Fruit fly (Drosophila melanogaster) whole organism, prepupa: Measurements from ENCODE around the gene atms.

ENCODE experiments used
- Blimp-1 ChIP-seq: fragments of 200-800 bp; sonication (Bioruptor generic); optimal IDR thresholded peaks from 3 replicates; lab custom pipeline; 2017; ENCODE audit warnings: missing biosample characterization, missing genetic modification characterization, mild to moderate bottlenecking, moderate library complexity, missing genetic modification reagents
- CG10631 ChIP-seq: fragments of 200-800 bp; sonication (Bioruptor generic); optimal IDR thresholded peaks from 2 replicates; lab custom pipeline; 2016; ENCODE audit warnings: missing biosample characterization, missing genetic modification characterization
- CG11294 ChIP-seq: fragments of 200-800 bp; sonication (Bioruptor generic); IDR thresholded peaks from 2 replicates; pipeline ENCODE4 v1.3.6; 2022; ENCODE audit warnings: missing biosample characterization, missing genetic modification characterization
- CG11762 ChIP-seq: fragments of 200-800 bp; sonication (Bioruptor generic); optimal IDR thresholded peaks from 3 replicates; lab custom pipeline; 2016; ENCODE audit warnings: missing biosample characterization, missing genetic modification characterization; ENCODE audit not compliant: insufficient read depth
- CG15336 ChIP-seq: fragments of 200-800 bp; sonication (Bioruptor generic); IDR thresholded peaks from 2 replicates; pipeline ENCODE4 v1.3.6; 2022; ENCODE audit warnings: missing biosample characterization, missing genetic modification characterization
- CG1621 ChIP-seq: fragments of 200-800 bp; sonication (Bioruptor generic); optimal IDR thresholded peaks from 3 replicates; lab custom pipeline; 2018; ENCODE audit warnings: missing biosample characterization, mild to moderate bottlenecking, missing genetic modification characterization
- CG3032 ChIP-seq: fragments of 200-800 bp; optimal IDR thresholded peaks from 2 replicates; lab custom pipeline; 2019; ENCODE audit warnings: missing biosample characterization, mild to moderate bottlenecking, missing genetic modification characterization, moderate library complexity
- CG31627 ChIP-seq: fragments of 200-800 bp; sonication (Bioruptor generic); optimal IDR thresholded peaks from 3 replicates; lab custom pipeline; 2016; ENCODE audit warnings: missing biosample characterization, missing genetic modification characterization
- CG3919 ChIP-seq: fragments of 200-800 bp; sonication (Bioruptor generic); optimal IDR thresholded peaks from 3 replicates; lab custom pipeline; 2016; ENCODE audit warnings: missing biosample characterization, missing genetic modification characterization
- CG4318 ChIP-seq: fragments of 200-800 bp; sonication (Bioruptor generic); optimal IDR thresholded peaks from 3 replicates; lab custom pipeline; 2017; ENCODE audit warnings: missing biosample characterization, mild to moderate bottlenecking, missing genetic modification characterization
- CG6163 ChIP-seq: fragments of 200-800 bp; sonication (Bioruptor generic); IDR thresholded peaks from 3 replicates; pipeline ENCODE4 v1.3.6; 2022; ENCODE audit warnings: missing biosample characterization, missing genetic modification characterization
- CG6276 ChIP-seq: fragments of 200-800 bp; sonication (Bioruptor generic); optimal IDR thresholded peaks from 2 replicates; lab custom pipeline; 2017; ENCODE audit warnings: missing biosample characterization, mild to moderate bottlenecking, missing genetic modification characterization
- CG6792 ChIP-seq: fragments of 200-800 bp; sonication (Bioruptor generic); optimal IDR thresholded peaks from 3 replicates; lab custom pipeline; 2016; ENCODE audit warnings: missing biosample characterization, missing genetic modification characterization
- CG6808 ChIP-seq: fragments of 200-800 bp; sonication (Bioruptor generic); optimal IDR thresholded peaks from 3 replicates; lab custom pipeline; 2017; ENCODE audit warnings: missing biosample characterization, missing genetic modification characterization, mild to moderate bottlenecking, moderate library complexity, missing genetic modification reagents
- CG6854 ChIP-seq: fragments of 200-800 bp; sonication (Bioruptor generic); optimal IDR thresholded peaks from 2 replicates; lab custom pipeline; 2017; ENCODE audit warnings: missing biosample characterization, mild to moderate bottlenecking, missing genetic modification characterization
- CG8119 ChIP-seq: fragments of 200-800 bp; sonication (Bioruptor generic); IDR thresholded peaks from 3 replicates; pipeline ENCODE4 v1.3.6; 2022; ENCODE audit warnings: missing biosample characterization, missing genetic modification characterization
- CG8319 ChIP-seq: fragments of 200-800 bp; sonication (Bioruptor generic); optimal IDR thresholded peaks from 3 replicates; lab custom pipeline; 2016; ENCODE audit warnings: missing biosample characterization, missing genetic modification characterization
- Eip78C ChIP-seq: fragments of 200-800 bp; sonication (Bioruptor generic); peaks from one replicate; lab custom pipeline; 2016; ENCODE audit warnings: missing biosample characterization, missing genetic modification characterization
- Eip93F ChIP-seq: fragments of 200-800 bp; sonication (Bioruptor generic); optimal IDR thresholded peaks from 2 replicates; lab custom pipeline; 2016; ENCODE audit warnings: missing biosample characterization, mild to moderate bottlenecking, missing genetic modification characterization
- Hr38 ChIP-seq: sonication (Bioruptor generic); optimal IDR thresholded peaks from 2 replicates; lab custom pipeline; 2016; ENCODE audit warnings: missing biosample characterization, missing genetic modification characterization
- Hr39 ChIP-seq: fragments of 200-800 bp; sonication (Bioruptor generic); optimal IDR thresholded peaks from 2 replicates; lab custom pipeline; 2016; ENCODE audit warnings: missing biosample characterization, missing genetic modification characterization
- Lpt ChIP-seq: fragments of 200-800 bp; sonication (Bioruptor generic); optimal IDR thresholded peaks from 3 replicates; lab custom pipeline; 2016; ENCODE audit warnings: missing biosample characterization, missing genetic modification characterization
- Met ChIP-seq: fragments of 200-800 bp; sonication (Bioruptor generic); optimal IDR thresholded peaks from 3 replicates; lab custom pipeline; 2016; ENCODE audit warnings: missing biosample characterization, missing genetic modification characterization
- OdsH ChIP-seq: fragments of 200-800 bp; sonication (Bioruptor generic); optimal IDR thresholded peaks from 3 replicates; lab custom pipeline; 2016; ENCODE audit warnings: missing biosample characterization, missing genetic modification characterization
- Smox ChIP-seq: fragments of 200-800 bp; sonication (Bioruptor generic); optimal IDR thresholded peaks from 3 replicates; lab custom pipeline; 2016; ENCODE audit warnings: missing biosample characterization, missing genetic modification characterization
- Sox102F ChIP-seq: fragments of 200-800 bp; sonication (Bioruptor generic); optimal IDR thresholded peaks from 2 replicates; lab custom pipeline; 2016; ENCODE audit warnings: missing biosample characterization, mild to moderate bottlenecking, missing genetic modification characterization
- Sox14 ChIP-seq: fragments of 200-800 bp; sonication (Bioruptor generic); optimal IDR thresholded peaks from 3 replicates; lab custom pipeline; 2016; ENCODE audit warnings: missing biosample characterization, missing genetic modification characterization
- acj6 ChIP-seq: fragments of 200-800 bp; sonication (Bioruptor generic); optimal IDR thresholded peaks from 3 replicates; lab custom pipeline; 2016; ENCODE audit warnings: missing biosample characterization, missing genetic modification characterization
- dsx ChIP-seq: fragments of 200-800 bp; optimal IDR thresholded peaks from 3 replicates; lab custom pipeline; 2019; ENCODE audit warnings: missing biosample characterization, mild to moderate bottlenecking, missing genetic modification characterization, moderate library complexity; ENCODE audit not compliant: poor library complexity, severe bottlenecking
- eg ChIP-seq: fragments of 200-800 bp; sonication (Bioruptor generic); IDR thresholded peaks from 3 replicates; pipeline ENCODE4 v1.3.6; 2022; ENCODE audit warnings: missing biosample characterization, missing genetic modification characterization
- esn ChIP-seq: fragments of 200-800 bp; sonication (Bioruptor generic); optimal IDR thresholded peaks from 2 replicates; lab custom pipeline; 2016; ENCODE audit warnings: missing biosample characterization, mild to moderate bottlenecking, missing genetic modification characterization, moderate library complexity
- fd59A ChIP-seq: fragments of 200-800 bp; sonication (Bioruptor generic); optimal IDR thresholded peaks from 2 replicates; lab custom pipeline; 2017; ENCODE audit warnings: missing biosample characterization, mild to moderate bottlenecking, missing genetic modification characterization, missing genetic modification reagents
- fkh ChIP-seq: fragments of 200-800 bp; sonication (Bioruptor generic); optimal IDR thresholded peaks from 3 replicates; lab custom pipeline; 2017; ENCODE audit warnings: missing biosample characterization, mild to moderate bottlenecking, missing genetic modification characterization, moderate library complexity
- lz ChIP-seq: fragments of 200-800 bp; sonication (Bioruptor generic); optimal IDR thresholded peaks from 3 replicates; lab custom pipeline; 2016; ENCODE audit warnings: missing biosample characterization, missing genetic modification characterization
- pdm3 ChIP-seq: fragments of 200-800 bp; sonication (Bioruptor generic); optimal IDR thresholded peaks from 3 replicates; lab custom pipeline; 2016; ENCODE audit warnings: missing biosample characterization, missing genetic modification characterization
- salr ChIP-seq, 2 experiments: fragments of 200-800 bp; sonication (Bioruptor generic); optimal IDR thresholded peaks; 3 replicates each; lab custom pipeline; 2016 to 2018; ENCODE audit warnings: missing biosample characterization in 2 of 2, missing genetic modification characterization in 2 of 2, mild to moderate bottlenecking in 1 of 2
- spab ChIP-seq: fragments of 200-800 bp; sonication (Bioruptor generic); optimal IDR thresholded peaks from 2 replicates; lab custom pipeline; 2017; ENCODE audit warnings: missing biosample characterization, mild to moderate bottlenecking, missing genetic modification characterization, missing genetic modification reagents
- ss ChIP-seq, 2 experiments: fragments of 200-800 bp; sonication (Bioruptor generic); optimal IDR thresholded peaks; 2 replicates in 1 of 2; 3 replicates in 1 of 2; lab custom pipeline; 2017 to 2018; ENCODE audit warnings: mild to moderate bottlenecking in 2 of 2, missing biosample characterization in 2 of 2, missing genetic modification characterization in 2 of 2, moderate library complexity in 1 of 2
- svp ChIP-seq: fragments of 200-800 bp; sonication (Bioruptor generic); peaks from one replicate; lab custom pipeline; 2016; ENCODE audit warnings: missing biosample characterization, missing genetic modification characterization
- topi ChIP-seq: fragments of 200-800 bp; sonication (Bioruptor generic); optimal IDR thresholded peaks from 3 replicates; lab custom pipeline; 2016; ENCODE audit warnings: missing biosample characterization, missing genetic modification characterization
- vri ChIP-seq: fragments of 200-800 bp; sonication (Bioruptor generic); optimal IDR thresholded peaks from 3 replicates; lab custom pipeline; 2016; ENCODE audit warnings: missing biosample characterization, mild to moderate bottlenecking, missing genetic modification characterization

atms gene

DNA sequence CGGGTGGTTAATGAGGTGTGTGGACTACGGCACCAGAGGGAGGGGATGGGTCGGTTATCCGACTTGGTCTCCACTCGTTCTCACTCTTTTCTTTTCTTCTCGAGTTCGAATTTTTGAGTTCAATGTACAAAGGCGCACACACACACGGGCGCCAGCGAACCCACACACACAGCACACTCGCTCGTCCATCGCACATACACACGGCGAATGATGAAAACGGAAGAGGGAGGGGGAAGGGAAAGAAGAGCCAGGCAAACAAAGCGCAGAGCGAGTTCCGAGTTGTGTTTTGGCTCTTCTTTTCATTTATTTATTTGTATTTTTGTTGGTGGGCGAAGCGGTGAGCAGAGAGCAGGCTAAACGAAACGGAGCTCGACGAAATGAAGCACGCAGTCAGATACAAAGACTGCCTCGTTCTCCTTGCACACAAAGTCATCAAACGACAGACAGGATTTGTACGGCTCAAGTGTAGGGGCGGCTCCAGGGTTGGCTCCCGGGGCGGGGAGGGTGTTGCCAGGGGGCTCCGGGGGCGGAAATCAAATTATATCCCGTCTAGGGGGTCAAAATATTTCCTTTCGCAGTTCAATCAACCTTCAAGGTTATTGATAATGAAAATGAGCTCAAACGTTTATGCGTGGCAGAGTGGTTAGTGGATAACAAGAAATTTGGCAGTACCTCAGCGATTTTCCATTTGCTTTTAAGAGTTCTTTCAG is 60.3 kb downstream of the atms start (continued):
- TF ChIP-seq CG3032 (tag; lab: Kevin White, UChicago) (peak; percentile 32), CG6854 (peak; percentile 68), svp (GFP tag; lab: Kevin White, UChicago) (peak; percentile 47), Smox (GFP tag; lab: Kevin White, UChicago) (no peak), CG6163 (GFP tag; lab: Robert Waterston, UW) (peak; percentile 77)
- TF ChIP-seq, all 60 proteins: peak for 30

DNA sequence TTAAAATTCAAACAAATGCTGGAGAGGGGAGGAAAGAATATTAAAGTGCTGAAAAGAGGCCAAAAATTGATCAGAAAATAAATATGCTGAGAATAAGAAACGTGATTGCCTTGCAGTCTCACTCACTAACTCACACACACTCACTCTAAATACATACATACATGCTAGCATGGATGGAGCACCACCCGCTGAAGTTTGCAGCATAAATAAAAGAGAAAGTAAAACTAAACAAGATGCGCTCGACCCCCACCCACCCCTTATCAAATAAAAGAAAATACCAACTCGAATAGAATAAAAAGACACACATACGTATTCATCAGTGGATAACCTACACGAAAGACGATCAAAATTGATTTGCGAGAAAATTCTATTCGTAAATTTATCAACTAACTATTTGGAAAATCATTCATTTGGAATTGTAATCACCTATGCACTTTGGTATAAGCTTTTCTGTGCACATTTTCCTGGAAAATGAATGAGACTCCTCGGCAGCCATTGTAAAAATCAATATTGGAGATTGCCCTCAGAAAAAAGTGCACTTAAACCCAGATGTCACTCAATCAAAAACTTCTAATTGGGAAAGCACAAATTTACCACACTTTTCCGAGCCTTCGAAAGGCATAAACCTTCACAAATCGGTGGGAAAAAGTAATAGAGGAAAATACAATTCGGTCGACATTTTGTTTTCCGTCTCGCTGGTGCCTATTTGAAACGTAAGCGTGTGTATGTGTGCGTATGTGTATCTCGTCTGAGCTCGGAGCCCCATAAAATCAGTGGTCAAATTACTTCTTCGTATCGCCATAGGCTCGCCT is 61.5 kb downstream of the atms start, which contains the start of gene Gmppb:
TSS of gene Gmppb (plus strand) at position 321 of the 812 bp plus-strand sequence.
- TF ChIP-seq topi (GFP tag; lab: Kevin White, UChicago) (no peak), lz (no peak), CG15336 (GFP tag; lab: Robert Waterston, UW) (no peak), vri (GFP tag; lab: Kevin White, UChicago) (no peak), CG6792 (GFP tag; lab: Kevin White, UChicago) (no peak), spab (GFP tag; lab: Kevin White, UChicago) (no peak), svp (GFP tag; lab: Kevin White, UChicago) (no peak), CG31627 (GFP tag; lab: Kevin White, UChicago) (no peak), fkh (no peak), acj6 (GFP tag; lab: Kevin White, UChicago) (no peak), Lpt (GFP tag; lab: Kevin White, UChicago) (no peak), Blimp-1 (GFP tag; lab: Kevin White, UChicago) (peak; percentile 54), Eip93F (GFP tag; lab: Kevin White, UChicago) (no peak), CG4318 (GFP tag; lab: Kevin White, UChicago) (no peak), CG8119 (0 out of 3 replicates have a peak, but pooled peaks have one; percentile 10), Sox14 (no peak), Met (GFP tag; lab: Kevin White, UChicago) (no peak), CG6276 (GFP tag; lab: Kevin White, UChicago) (no peak), Eip78C (peak; percentile 70), CG6808 (GFP tag; lab: Kevin White, UChicago) (no peak), CG8319 (no peak), ss (GFP tag; optimal IDR thresholded peaks at IDR 0.05; lab: Kevin White, UChicago) (no peak), salr (GFP tag; optimal IDR thresholded peaks at IDR 0.05; lab: Kevin White, UChicago) (no peak), CG6854 (peak; percentile 62)

DNA sequence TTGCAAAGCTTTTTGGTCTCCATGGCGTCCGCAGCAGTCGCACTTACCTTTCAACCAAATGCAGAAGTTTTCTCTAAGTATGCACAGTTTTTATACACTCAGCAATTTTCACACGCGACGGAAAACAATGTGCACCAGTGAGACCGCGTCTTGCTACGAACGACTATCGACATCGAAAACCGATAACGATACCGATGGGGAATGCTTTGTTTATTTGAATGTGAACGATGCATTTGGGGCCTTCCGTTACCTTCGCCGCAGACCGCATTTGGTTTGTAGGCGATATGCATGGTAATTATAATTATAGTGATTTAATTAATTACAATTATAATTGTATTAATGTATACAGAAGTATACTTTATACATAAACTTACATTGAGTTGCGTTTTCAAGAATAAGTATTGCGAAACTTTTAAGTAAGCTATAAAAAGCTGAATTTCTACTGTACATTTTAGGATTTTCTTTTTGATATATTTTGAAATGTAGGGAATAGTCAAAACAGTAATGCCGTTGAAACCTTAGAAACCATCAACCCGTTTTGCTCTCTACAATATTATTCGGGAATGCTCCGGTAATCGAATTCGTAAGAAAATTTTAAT is 62.2 kb downstream of the atms start, which contains the start of the genes Hus1-like and ctrip:
TSS of gene Hus1-like (minus strand) at position 161 of the 599 bp plus-strand sequence.
TSS of gene ctrip (minus strand) at position 161 of the 599 bp plus-strand sequence.
- TF ChIP-seq topi (GFP tag; lab: Kevin White, UChicago) (no peak), spab (GFP tag; lab: Kevin White, UChicago) (no peak), Sox102F (GFP tag; lab: Kevin White, UChicago) (no peak), CG6854 (no peak), vri (GFP tag; lab: Kevin White, UChicago) (peak; percentile 8), CG31627 (GFP tag; lab: Kevin White, UChicago) (no peak), dsx (GFP tag; lab: Kevin White, UChicago) (peak; percentile 46), Smox (GFP tag; lab: Kevin White, UChicago) (no peak), Eip78C (peak; percentile 10), OdsH (GFP tag; lab: Kevin White, UChicago) (peak; percentile 16), fd59A (GFP tag; lab: Kevin White, UChicago) (no peak), acj6 (GFP tag; lab: Kevin White, UChicago) (no peak), CG11294 (GFP tag; lab: Robert Waterston, UW) (no peak), ss (GFP tag; optimal IDR thresholded peaks at IDR 0.05; lab: Kevin White, UChicago) (peak; percentile 21 to 33), Hr38 (no peak), Hr39 (GFP tag; lab: Kevin White, UChicago) (no peak), pdm3 (GFP tag; lab: Kevin White, UChicago) (no peak), CG11762 (GFP tag; lab: Kevin White, UChicago) (no peak), CG4318 (GFP tag; lab: Kevin White, UChicago) (no peak), eg (GFP tag; lab: Robert Waterston, UW) (no peak), Sox14 (peak; percentile 58), CG6792 (GFP tag; lab: Kevin White, UChicago) (no peak), Eip93F (GFP tag; lab: Kevin White, UChicago) (no peak), CG1621 (tag; lab: Kevin White, UChicago) (peak; percentile 14), CG6163 (GFP tag; lab: Robert Waterston, UW) (0 out of 3 replicates have a peak, but pooled peaks have one; percentile 27), CG3032 (tag; lab: Kevin White, UChicago) (no peak), fkh (peak; percentile 39), CG10631 (peak; percentile 5), Met (GFP tag; lab: Kevin White, UChicago) (no peak), CG3919 (GFP tag; lab: Kevin White, UChicago) (peak; percentile 27), esn (GFP tag; lab: Kevin White, UChicago) (peak; percentile 23)
